Worm (Caenorhabditis elegans) whole organism, L2 larva: ENCODE data around the gene daf-28.

Source experiments
- R02D3.7 ChIP-seq: fragments of 150-350 bp; optimal IDR thresholded peaks from 2 replicates; lab custom pipeline; 2014; ENCODE audit warnings: missing biosample characterization, missing genetic modification characterization
- aly-2 ChIP-seq: fragments of 150-350 bp; optimal IDR thresholded peaks from 2 replicates; lab custom pipeline; 2014; ENCODE audit warnings: missing biosample characterization, missing genetic modification characterization
- snpc-4 ChIP-seq: fragments of 150-350 bp; optimal IDR thresholded peaks from 2 replicates; lab custom pipeline; 2014; ENCODE audit warnings: missing biosample characterization, missing genetic modification characterization

DNA sequence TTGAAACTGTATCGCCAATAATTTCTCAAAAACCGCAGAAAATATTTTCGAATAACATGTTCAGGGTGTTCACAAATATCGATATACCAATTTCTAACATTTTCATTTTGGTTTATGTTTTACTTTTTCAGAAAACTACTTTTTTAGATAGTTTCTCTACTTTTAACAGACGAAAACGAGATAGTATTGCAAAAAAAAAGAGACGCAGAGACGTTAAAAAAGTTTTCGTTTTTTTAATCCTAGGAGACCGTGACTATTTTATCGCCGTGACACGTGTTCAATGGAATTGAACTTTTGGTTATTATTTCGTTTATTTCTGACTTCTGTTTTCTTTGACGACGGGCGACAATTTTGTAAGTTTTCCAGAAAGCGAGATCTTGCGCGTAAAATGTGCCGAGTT is 33.1 kb downstream of the daf-28 start, which contains the start of gene Y116F11B.7:
- TF ChIP-seq R02D3.7: no peak
- TF ChIP-seq snpc-4 (tag; lab: Kevin White, UChicago): no peak
- TF ChIP-seq aly-2 (tag; lab: Kevin White, UChicago): no peak
